Worm (Caenorhabditis elegans): ENCODE measurements around the gene ttb-1.

ttb-1 gene

DNA sequence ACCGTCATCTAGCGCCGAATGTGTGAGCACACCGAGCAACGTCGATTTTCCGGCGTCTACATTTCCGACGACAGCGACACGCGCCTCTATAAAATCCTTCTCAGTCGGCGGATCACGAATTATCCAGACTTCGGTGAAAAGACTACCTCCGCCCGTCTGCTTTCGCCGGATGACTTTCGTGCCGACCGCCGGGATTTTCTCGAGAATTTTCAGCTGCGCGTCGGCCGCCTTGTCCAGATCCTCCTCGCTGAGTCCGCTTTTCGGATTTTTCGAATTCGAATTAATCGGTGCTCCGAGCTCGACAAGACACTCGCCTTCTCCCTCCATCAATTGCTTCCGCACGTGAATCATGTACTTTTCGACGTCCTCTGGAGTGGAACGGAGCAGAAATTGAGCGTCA, 34.4 kb upstream of the ttb-1 start:
- TF ChIP-seq fkh-10 (GFP tag; optimal IDR thresholded peaks at IDR 0.05), result no peak
- no peak for TF ChIP-seq unc-30 (tag; optimal IDR thresholded peaks at IDR 0.05)
- TF ChIP-seq snu-23 (GFP tag; optimal IDR thresholded peaks at IDR 0.05), result no peak
- no peak for TF ChIP-seq pag-3 (tag; optimal IDR thresholded peaks at IDR 0.05; ENCODE audit: borderline replicate concordance, insufficient read depth)
- no peak for TF ChIP-seq tbx-2 (tag; optimal IDR thresholded peaks at IDR 0.05)
- no peak for TF ChIP-seq unc-86 (tag; optimal IDR thresholded peaks at IDR 0.05)
- TF ChIP-seq dsc-1 (tag; optimal IDR thresholded peaks at IDR 0.05), result no peak
- TF ChIP-seq elt-2 (tag; optimal IDR thresholded peaks at IDR 0.05), result no peak
- TF ChIP-seq C04F5.9 (tag; optimal IDR thresholded peaks at IDR 0.05), result no peak
- TF ChIP-seq nhr-71 (tag; optimal IDR thresholded peaks at IDR 0.05), result no peak
- no peak for TF ChIP-seq nhr-11 (tag; optimal IDR thresholded peaks at IDR 0.05)
- TF ChIP-seq efl-3 (GFP tag; optimal IDR thresholded peaks at IDR 0.05), result no peak
- no peak for TF ChIP-seq nhr-77 (tag; optimal IDR thresholded peaks at IDR 0.05)
- TF ChIP-seq elt-3 (tag; optimal IDR thresholded peaks at IDR 0.05), result no peak
- no peak for TF ChIP-seq vab-15 (tag; optimal IDR thresholded peaks at IDR 0.05)
- TF ChIP-seq lin-35 (GFP tag; optimal IDR thresholded peaks at IDR 0.05), result no peak
- TF ChIP-seq nhr-47 (tag; optimal IDR thresholded peaks at IDR 0.05), result no peak
- no peak for TF ChIP-seq egl-27 (tag; optimal IDR thresholded peaks at IDR 0.05)
- no peak for TF ChIP-seq nhr-20 (tag; optimal IDR thresholded peaks at IDR 0.05)

DNA sequence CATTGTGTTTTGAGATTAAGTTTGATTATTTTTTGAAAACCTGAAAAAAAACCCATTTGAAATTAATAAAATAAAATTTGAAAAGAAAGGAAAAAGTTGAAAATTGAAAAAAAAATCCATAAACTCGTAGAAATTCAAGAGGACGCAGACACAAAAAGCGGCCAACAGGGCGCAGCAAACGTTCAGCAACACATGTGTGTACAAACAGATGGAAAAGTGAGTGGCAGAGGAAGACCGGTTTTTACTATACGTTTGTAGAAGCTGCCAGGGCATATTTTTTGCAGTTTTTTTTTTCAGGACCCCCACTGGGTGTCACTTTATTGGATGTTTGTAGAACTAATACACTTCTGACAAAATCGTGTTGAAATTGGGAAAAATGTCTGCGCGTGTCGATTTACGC, 33.9 kb upstream of the ttb-1 start, which contains the start of gene cgp-1:
Gene cgp-1, minus strand, starts transcription at position 40 of the 400 bp plus-strand sequence.
- TF ChIP-seq nhr-90 (tag; optimal IDR thresholded peaks at IDR 0.05; ENCODE audit: poor library complexity) (no peak), tbx-2 (tag; optimal IDR thresholded peaks at IDR 0.05) (no peak), lin-35 (GFP tag; optimal IDR thresholded peaks at IDR 0.05) (peak in 1 of 2 experiments; percentile 5), nhr-237 (tag; optimal IDR thresholded peaks at IDR 0.05) (no peak), mab-9 (GFP tag; IDR thresholded peaks at IDR 0.05) (no peak), unc-98 (GFP tag; IDR thresholded peaks at IDR 0.05) (no peak), snu-23 (GFP tag; optimal IDR thresholded peaks at IDR 0.05) (peak; percentile 9), unc-86 (tag; optimal IDR thresholded peaks at IDR 0.05) (no peak), unc-30 (tag; optimal IDR thresholded peaks at IDR 0.05) (no peak), ceh-90 (tag; optimal IDR thresholded peaks at IDR 0.05) (no peak), lin-13 (GFP tag; optimal IDR thresholded peaks at IDR 0.05) (no peak), nhr-85 (tag) (no peak), ceh-88 (GFP tag; IDR thresholded peaks at IDR 0.05) (no peak), efl-1 (optimal IDR thresholded peaks at IDR 0.05) (no peak), efl-1 (GFP tag; optimal IDR thresholded peaks at IDR 0.05 in 1 of 2) (no peak), xbp-1 (tag; optimal IDR thresholded peaks at IDR 0.05) (no peak), lin-39 (tag; optimal IDR thresholded peaks at IDR 0.05) (no peak), jun-1 (tag; optimal IDR thresholded peaks at IDR 0.05) (peak; percentile 4), F16B12.6 (tag; optimal IDR thresholded peaks at IDR 0.05) (no peak), mep-1 (tag; optimal IDR thresholded peaks at IDR 0.05) (no peak), fos-1 (tag; optimal IDR thresholded peaks at IDR 0.05) (no peak), hlh-4 (tag; optimal IDR thresholded peaks at IDR 0.05) (no peak), mef-2 (tag; optimal IDR thresholded peaks at IDR 0.05) (no peak), lsy-2 (tag; optimal IDR thresholded peaks at IDR 0.05) (no peak), nhr-19 (GFP tag; conservative IDR thresholded peaks at IDR 0.05) (no peak), unc-130 (tag; optimal IDR thresholded peaks at IDR 0.05) (no peak), egl-13 (tag; optimal IDR thresholded peaks at IDR 0.05) (no peak), fkh-4 (tag; optimal IDR thresholded peaks at IDR 0.05; ENCODE audit: borderline replicate concordance) (no peak), blmp-1 (tag; optimal IDR thresholded peaks at IDR 0.05) (peak; percentile 75), C16A3.4 (tag; optimal IDR thresholded peaks at IDR 0.05) (no peak), aly-2 (tag; optimal IDR thresholded peaks at IDR 0.05) (no peak), nhr-11 (tag; optimal IDR thresholded peaks at IDR 0.05) (no peak), nhr-12 (tag; optimal IDR thresholded peaks at IDR 0.05) (no peak), isw-1 (GFP tag; IDR thresholded peaks at IDR 0.05) (no peak)

Measured in whole organism, L1 larva.